Worm (Caenorhabditis elegans) whole organism, late embryonic: ENCODE measurements around the gene lys-10.

Experiments used
- C08G9.2 ChIP-seq: sonication (generic microtip); optimal IDR thresholded peaks from 2 replicates; lab custom pipeline; 2016; ENCODE audit warnings: mild to moderate bottlenecking, missing genetic modification characterization, moderate library complexity, missing compliant biosample characterization
- F13H6.1 ChIP-seq: sonication (generic microtip); optimal IDR thresholded peaks from 2 replicates; lab custom pipeline; 2016; ENCODE audit warnings: missing genetic modification characterization, missing compliant biosample characterization
- K02D7.2 ChIP-seq: sonication (generic microtip); optimal IDR thresholded peaks from 2 replicates; lab custom pipeline; 2017; ENCODE audit warnings: mild to moderate bottlenecking, missing genetic modification characterization, missing compliant biosample characterization
- T23F11.4 ChIP-seq: fragments of 200-800 bp; sonication (Bioruptor generic); optimal IDR thresholded peaks from 2 replicates; lab custom pipeline; 2018; ENCODE audit warnings: mild to moderate bottlenecking, missing genetic modification characterization, missing compliant biosample characterization
- ama-1 ChIP-seq: fragments of 150-350 bp; optimal IDR thresholded peaks from 2 replicates; lab custom pipeline; 2014
- ceh-14 ChIP-seq: sonication (generic microtip); optimal IDR thresholded peaks from 2 replicates; lab custom pipeline; 2016; ENCODE audit warnings: missing genotype, missing genetic modification characterization, missing compliant biosample characterization
- ceh-2 ChIP-seq: sonication (generic microtip); optimal IDR thresholded peaks from 2 replicates; lab custom pipeline; 2016; ENCODE audit warnings: missing genotype, missing genetic modification characterization, missing compliant biosample characterization
- ceh-22 ChIP-seq: sonication (generic microtip); optimal IDR thresholded peaks from 2 replicates; lab custom pipeline; 2017; ENCODE audit warnings: missing biosample characterization, missing genetic modification characterization
- ceh-30 ChIP-seq: fragments of 150-350 bp; optimal IDR thresholded peaks from 2 replicates; lab custom pipeline; 2014; ENCODE audit warnings: missing biosample characterization, missing genetic modification characterization
- ceh-31 ChIP-seq: sonication (generic microtip); optimal IDR thresholded peaks from 2 replicates; lab custom pipeline; 2016; ENCODE audit warnings: missing genetic modification characterization, missing compliant biosample characterization
- ceh-45 ChIP-seq: fragments of 200-800 bp; sonication (Bioruptor generic); IDR thresholded peaks from 2 replicates; pipeline ENCODE4 v1.3.6; 2022; ENCODE audit warnings: missing genetic modification reagents, missing genetic modification characterization, missing compliant biosample characterization
- ceh-48 ChIP-seq: sonication (generic microtip); optimal IDR thresholded peaks from 2 replicates; lab custom pipeline; 2016; ENCODE audit warnings: missing genetic modification characterization, inconsistent platforms, missing compliant biosample characterization
- ceh-6 ChIP-seq: fragments of 200-800 bp; sonication (Bioruptor generic); optimal IDR thresholded peaks from 2 replicates; lab custom pipeline; 2018; ENCODE audit warnings: mild to moderate bottlenecking, missing genetic modification characterization, missing compliant biosample characterization
- dmd-4 ChIP-seq: sonication (generic microtip); optimal IDR thresholded peaks from 2 replicates; lab custom pipeline; 2016; ENCODE audit warnings: borderline replicate concordance, missing genetic modification characterization, missing compliant biosample characterization
- elt-2 ChIP-seq: sonication (generic microtip); optimal IDR thresholded peaks from 2 replicates; lab custom pipeline; 2016; ENCODE audit warnings: missing genetic modification reagents, missing genetic modification characterization, missing compliant biosample characterization
- eyg-1 ChIP-seq: sonication (generic microtip); optimal IDR thresholded peaks from 2 replicates; lab custom pipeline; 2016; ENCODE audit warnings: missing genotype, missing genetic modification characterization, missing compliant biosample characterization
- fkh-10 ChIP-seq: fragments of 150-350 bp; optimal IDR thresholded peaks from 2 replicates; lab custom pipeline; 2014; ENCODE audit warnings: missing biosample characterization, missing genetic modification reagents, missing genetic modification characterization
- hlh-13 ChIP-seq: fragments of 200-800 bp; sonication (Bioruptor generic); optimal IDR thresholded peaks from 2 replicates; lab custom pipeline; 2018; ENCODE audit warnings: mild to moderate bottlenecking, missing genetic modification characterization, missing compliant biosample characterization
- hlh-15 ChIP-seq: sonication (generic microtip); optimal IDR thresholded peaks from 2 replicates; lab custom pipeline; 2016; ENCODE audit warnings: missing genetic modification characterization, missing compliant biosample characterization
- hlh-8 ChIP-seq: sonication (generic microtip); optimal IDR thresholded peaks from 2 replicates; lab custom pipeline; 2016; ENCODE audit warnings: missing genotype, missing genetic modification characterization, missing compliant biosample characterization
- lim-6 ChIP-seq: sonication (generic microtip); optimal IDR thresholded peaks from 2 replicates; lab custom pipeline; 2016; ENCODE audit warnings: missing genetic modification characterization, missing compliant biosample characterization
- lin-11 ChIP-seq: fragments of 200-800 bp; sonication (Bioruptor generic); optimal IDR thresholded peaks from 2 replicates; lab custom pipeline; 2018; ENCODE audit warnings: mild to moderate bottlenecking, missing genetic modification characterization, missing compliant biosample characterization
- madf-2 ChIP-seq: sonication (generic microtip); optimal IDR thresholded peaks from 2 replicates; lab custom pipeline; 2017; ENCODE audit warnings: missing genetic modification characterization, missing compliant biosample characterization
- nhr-11 ChIP-seq: fragments of 150-350 bp; optimal IDR thresholded peaks from 2 replicates; lab custom pipeline; 2014; ENCODE audit warnings: missing biosample characterization, missing genetic modification characterization
- npax-4 ChIP-seq: sonication (generic microtip); optimal IDR thresholded peaks from 2 replicates; lab custom pipeline; 2016; ENCODE audit warnings: missing genetic modification characterization, missing compliant biosample characterization
- pag-3 ChIP-seq: sonication (generic microtip); optimal IDR thresholded peaks from 2 replicates; lab custom pipeline; 2016; ENCODE audit warnings: missing compliant biosample characterization, missing genetic modification characterization, borderline replicate concordance
- pax-1 ChIP-seq: fragments of 150-350 bp; optimal IDR thresholded peaks from 2 replicates; lab custom pipeline; 2014; ENCODE audit warnings: missing biosample characterization, missing genetic modification characterization
- pha-2 ChIP-seq: sonication (generic microtip); optimal IDR thresholded peaks from 2 replicates; lab custom pipeline; 2017; ENCODE audit warnings: mild to moderate bottlenecking, missing genetic modification characterization, missing compliant biosample characterization
- pqm-1 ChIP-seq: sonication (generic microtip); optimal IDR thresholded peaks from 2 replicates; lab custom pipeline; 2016; ENCODE audit warnings: missing genetic modification characterization, missing compliant biosample characterization
- pros-1 ChIP-seq: fragments of 150-350 bp; optimal IDR thresholded peaks from 2 replicates; lab custom pipeline; 2014; ENCODE audit warnings: missing biosample characterization, missing genetic modification reagents, missing genetic modification characterization
- ref-2 ChIP-seq: sonication (generic microtip); optimal IDR thresholded peaks from 2 replicates; lab custom pipeline; 2016; ENCODE audit warnings: missing genetic modification characterization, missing compliant biosample characterization
- rnt-1 ChIP-seq: sonication (generic microtip); optimal IDR thresholded peaks from 2 replicates; lab custom pipeline; 2016; ENCODE audit warnings: missing genetic modification characterization, missing compliant biosample characterization
- sdc-2 ChIP-seq: sonication (generic microtip); optimal IDR thresholded peaks from 2 replicates; lab custom pipeline; 2016; ENCODE audit warnings: missing genotype, missing genetic modification characterization, missing compliant biosample characterization
- sox-4 ChIP-seq: sonication (generic microtip); optimal IDR thresholded peaks from 2 replicates; lab custom pipeline; 2017; ENCODE audit warnings: mild to moderate bottlenecking, missing genetic modification characterization, inconsistent platforms, missing compliant biosample characterization
- syd-9 ChIP-seq: sonication (generic microtip); optimal IDR thresholded peaks from 2 replicates; lab custom pipeline; 2016; ENCODE audit warnings: mild to moderate bottlenecking, missing genetic modification characterization, moderate library complexity, missing compliant biosample characterization
- tbx-7 ChIP-seq: sonication (generic microtip); optimal IDR thresholded peaks from 2 replicates; lab custom pipeline; 2016; ENCODE audit warnings: missing genotype, missing genetic modification characterization, missing compliant biosample characterization
- ttx-3 ChIP-seq: sonication (generic microtip); optimal IDR thresholded peaks from 2 replicates; lab custom pipeline; 2016; ENCODE audit warnings: missing genetic modification reagents, missing genetic modification characterization, missing compliant biosample characterization
- unc-3 ChIP-seq, 2 experiments: fragments of 200-800 bp in 1 of 2; sonication (Bioruptor generic) in 1 of 2; sonication (generic microtip) in 1 of 2; conservative IDR thresholded peaks in 1 of 2; optimal IDR thresholded peaks in 1 of 2; 2 replicates each; pipeline versions ENCODE4 v1.3.6 to Lab custom; 2016 to 2022; ENCODE audit warnings: missing compliant biosample characterization in 2 of 2, missing genetic modification characterization in 2 of 2, missing genetic modification reagents in 1 of 2
- unc-86 ChIP-seq: sonication (generic microtip); optimal IDR thresholded peaks from 2 replicates; lab custom pipeline; 2016; ENCODE audit warnings: missing genetic modification characterization, missing compliant biosample characterization
- zip-5 ChIP-seq: sonication (generic microtip); optimal IDR thresholded peaks from 2 replicates; lab custom pipeline; 2016; ENCODE audit warnings: missing genetic modification characterization, missing compliant biosample characterization
- ztf-16 ChIP-seq: sonication (generic microtip); optimal IDR thresholded peaks from 2 replicates; lab custom pipeline; 2017; ENCODE audit warnings: missing genetic modification characterization, missing compliant biosample characterization

The lys-10 gene

DNA sequence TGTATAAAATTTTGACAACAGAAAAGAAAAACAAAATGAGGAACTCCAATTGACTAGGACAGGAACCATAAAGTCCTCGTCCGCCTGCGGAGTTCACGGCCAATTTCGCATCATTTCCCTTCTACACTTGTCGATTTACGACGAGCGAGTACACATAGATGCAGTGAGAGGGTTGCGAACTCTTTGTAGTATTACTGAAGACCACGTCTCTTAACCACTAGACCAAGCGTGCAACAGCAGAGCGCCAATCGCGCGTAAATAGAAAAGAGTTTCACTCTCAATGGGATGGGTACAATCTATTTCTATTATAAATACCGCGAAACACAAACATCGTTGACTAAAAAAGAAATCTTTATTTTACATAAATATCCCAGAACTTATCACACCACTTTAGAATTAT is 42.8 kb downstream of the lys-10 start (continued):
- TF ChIP-seq rnt-1, result peak; percentile 50
- TF ChIP-seq ttx-3 (tag; lab: Kevin White, UChicago), result peak; percentile 82
- TF ChIP-seq K02D7.2 (tag; lab: Kevin White, UChicago), result peak; percentile 51
- peak; percentile 94 for TF ChIP-seq elt-2
- peak; percentile 86 for TF ChIP-seq madf-2 (tag; lab: Kevin White, UChicago)
- TF ChIP-seq dmd-4 (tag; lab: Kevin White, UChicago), result peak; percentile 31
- peak; percentile 62 for TF ChIP-seq ceh-14
- TF ChIP-seq T23F11.4 (GFP tag; lab: Kevin White, UChicago), result peak; percentile 63
- TF ChIP-seq ceh-30 (tag; lab: Kevin White, UChicago), result peak; percentile 53
- TF ChIP-seq hlh-8, result peak; percentile 66
- TF ChIP-seq pha-2 (tag; lab: Kevin White, UChicago), result peak; percentile 86
- peak; percentile 84 for TF ChIP-seq lin-11 (tag; lab: Kevin White, UChicago)
- peak; percentile 77 for TF ChIP-seq eyg-1
- peak; percentile 84 for TF ChIP-seq unc-86 (tag; lab: Kevin White, UChicago)
- TF ChIP-seq ama-1 (lab: Kevin White, UChicago), result no peak
- TF ChIP-seq pag-3 (tag; lab: Kevin White, UChicago), result peak; percentile 39
- TF ChIP-seq unc-3 (GFP tag; conservative IDR thresholded peaks at IDR 0.05; lab: Robert Waterston, UW), result peak; percentile 65; the same call in 1 of the 2 replicates
- TF ChIP-seq unc-3 (tag; optimal IDR thresholded peaks at IDR 0.05; lab: Kevin White, UChicago), result peak; percentile 79
- peak; percentile 16 for TF ChIP-seq pqm-1 (tag; lab: Kevin White, UChicago)
- no peak for TF ChIP-seq nhr-11 (tag; lab: Kevin White, UChicago)
- peak; percentile 52; the same call in 1 of the 2 replicates for TF ChIP-seq ceh-45
- peak; percentile 83 for TF ChIP-seq hlh-13 (GFP tag; lab: Kevin White, UChicago)
- TF ChIP-seq npax-4 (tag; lab: Kevin White, UChicago), result peak; percentile 77
- TF ChIP-seq sox-4, result peak; percentile 78
- TF ChIP-seq ceh-22 (tag; lab: Kevin White, UChicago), result no peak
- TF ChIP-seq ceh-31 (tag; lab: Kevin White, UChicago), result peak; percentile 72
- peak; percentile 77 for TF ChIP-seq ceh-48 (tag; lab: Kevin White, UChicago)
- TF ChIP-seq syd-9, result peak; percentile 89
- TF ChIP-seq pax-1, result no peak
- peak; percentile 70 for TF ChIP-seq zip-5 (tag; lab: Kevin White, UChicago)
- no peak for TF ChIP-seq lim-6 (tag; lab: Kevin White, UChicago)
- TF ChIP-seq fkh-10, result peak; percentile 73
- peak; percentile 34 for TF ChIP-seq tbx-7 (tag; lab: Kevin White, UChicago)

DNA sequence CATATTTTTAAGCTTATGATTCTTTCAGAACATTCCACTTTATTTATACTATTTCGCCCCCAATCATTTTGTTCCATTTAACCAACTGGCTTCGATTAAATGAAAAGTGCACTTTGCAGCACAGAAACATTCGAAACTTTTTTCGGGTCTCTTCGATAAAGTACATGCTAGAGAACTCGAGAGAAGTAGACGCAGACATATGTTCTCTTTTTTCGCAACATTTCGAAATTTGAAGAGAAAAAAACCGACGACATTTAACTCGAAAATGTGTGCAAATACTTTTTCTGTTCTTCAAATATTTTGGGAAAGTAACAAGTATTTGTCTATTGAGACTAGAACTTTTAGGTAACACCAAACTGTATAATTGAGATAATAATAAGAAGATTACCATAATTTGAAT is 44.3 kb downstream of the lys-10 start:
- TF ChIP-seq ref-2, result no peak
- TF ChIP-seq F13H6.1 (tag; lab: Kevin White, UChicago), result no peak

DNA sequence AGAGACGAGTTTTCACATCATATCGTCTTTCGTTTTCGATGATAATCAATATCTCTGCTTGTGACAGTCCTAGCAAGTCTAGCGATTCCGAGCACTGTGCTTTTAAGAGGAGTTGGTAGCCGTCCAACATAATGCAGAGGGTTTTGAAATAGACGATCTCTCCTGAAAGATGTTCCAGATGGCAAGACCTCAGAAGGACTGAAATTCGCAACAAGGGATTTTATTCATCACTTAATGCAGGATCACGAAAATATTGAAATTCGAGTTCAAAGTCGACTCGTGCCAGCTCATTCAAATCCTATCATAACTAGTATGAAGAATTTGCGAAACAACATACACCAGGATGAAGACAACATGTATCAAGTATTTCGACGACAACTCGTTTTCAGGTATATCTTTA is 44.9 kb downstream of the lys-10 start, which contains the start of gene D2096.7:
TSS of gene D2096.7 (minus strand) at position 130 of the 400 bp plus-strand sequence.
- TF ChIP-seq ttx-3 (tag; lab: Kevin White, UChicago), result no peak
- TF ChIP-seq hlh-8, result no peak
- no peak for TF ChIP-seq hlh-15 (tag; lab: Kevin White, UChicago)
- no peak for TF ChIP-seq C08G9.2 (tag; lab: Kevin White, UChicago)
- TF ChIP-seq ceh-6, result no peak

DNA sequence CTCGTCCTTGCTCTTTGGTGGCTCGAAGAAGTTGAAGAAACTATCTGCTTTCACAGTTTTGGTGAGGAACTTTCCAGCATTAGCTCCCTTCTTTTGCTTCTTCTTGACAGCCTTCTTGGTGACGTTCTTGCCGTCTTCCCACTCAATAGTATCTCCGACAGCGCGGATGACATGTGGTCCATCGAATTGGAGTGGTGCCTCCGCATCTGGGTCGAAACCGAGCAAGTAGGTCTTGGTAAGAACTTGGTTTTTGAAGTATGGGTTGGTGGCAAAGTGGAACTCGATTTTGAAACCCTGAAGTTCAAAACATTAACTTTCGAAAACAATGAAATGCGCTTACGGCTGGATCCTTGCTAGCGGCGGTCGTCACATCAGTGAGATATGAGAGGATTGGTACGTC is 45.7 kb downstream of the lys-10 start:
- TF ChIP-seq pha-2 (tag; lab: Kevin White, UChicago), result no peak
- no peak for TF ChIP-seq ceh-2 (tag; lab: Kevin White, UChicago)
- TF ChIP-seq ceh-30 (tag; lab: Kevin White, UChicago), result no peak
- no peak for TF ChIP-seq ceh-45
- no peak for TF ChIP-seq pros-1 (tag; lab: Kevin White, UChicago)
- no peak for TF ChIP-seq sdc-2 (tag; lab: Kevin White, UChicago)
- TF ChIP-seq ztf-16, result no peak
- no peak for TF ChIP-seq sox-4
